Worm (Caenorhabditis elegans): ENCODE measurements around the gene T25C12.3.

DNA sequence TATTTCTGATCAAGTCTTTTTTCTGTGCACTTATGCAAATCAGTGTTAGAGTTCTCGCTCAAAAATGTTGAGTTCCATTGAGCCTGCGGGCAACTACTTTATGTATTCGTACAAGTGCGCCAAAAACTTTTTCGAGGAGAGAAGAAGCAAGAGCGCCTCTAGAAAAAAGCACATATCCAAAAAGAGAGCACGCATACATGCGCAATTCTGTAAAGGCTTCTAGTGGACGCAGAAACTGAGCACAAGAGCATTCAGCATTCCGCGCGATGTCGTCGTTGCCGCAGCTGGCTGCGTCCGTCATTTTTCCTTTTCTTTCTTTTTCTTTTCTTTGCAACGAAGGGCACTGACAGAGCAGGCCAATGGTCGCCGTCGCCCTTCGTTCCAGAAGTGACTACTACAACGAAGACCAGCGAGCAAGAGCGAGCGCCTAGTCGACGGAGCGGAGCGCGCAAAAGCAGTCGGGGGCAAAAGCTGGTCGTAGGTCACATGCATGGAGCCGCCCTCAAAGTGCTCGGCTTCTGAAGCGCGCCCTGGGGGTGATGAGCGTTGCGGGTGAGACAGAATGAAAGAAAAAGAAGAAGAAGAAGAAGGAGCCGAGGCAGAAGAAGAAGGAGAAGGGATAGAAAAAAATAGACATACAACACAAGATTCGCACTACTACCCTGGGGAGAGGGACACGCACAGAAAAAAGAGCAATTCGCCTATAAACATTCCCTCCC lies 26.7 kb downstream of the T25C12.3 start:
- TF ChIP-seq ama-1 (optimal IDR thresholded peaks at IDR 0.05) (no peak), elt-2 (tag; optimal IDR thresholded peaks at IDR 0.05) (no peak), tlp-1 (tag; optimal IDR thresholded peaks at IDR 0.05) (no peak), aly-2 (tag; optimal IDR thresholded peaks at IDR 0.05) (no peak), fos-1 (tag; optimal IDR thresholded peaks at IDR 0.05) (no peak), lin-39 (tag; optimal IDR thresholded peaks at IDR 0.05) (no peak)
